Fruit fly (Drosophila melanogaster) whole organism, adult: ENCODE measurements around the gene tHMG1.

Experiments used
- CG1620 ChIP-seq: fragments of 200-800 bp; sonication (Bioruptor generic); optimal IDR thresholded peaks from 2 replicates; lab custom pipeline; 2016; ENCODE audit warnings: missing biosample characterization, missing genetic modification characterization
- CG33017 ChIP-seq: fragments of 200-800 bp; sonication (Bioruptor generic); optimal IDR thresholded peaks from 2 replicates; lab custom pipeline; 2018; ENCODE audit warnings: missing biosample characterization, mild to moderate bottlenecking, missing genetic modification characterization, moderate library complexity
- Mnt ChIP-seq: fragments of 200-800 bp; sonication (Bioruptor generic); optimal IDR thresholded peaks from 2 replicates; lab custom pipeline; 2016; ENCODE audit warnings: missing biosample characterization, mild to moderate bottlenecking, missing genetic modification characterization

DNA sequence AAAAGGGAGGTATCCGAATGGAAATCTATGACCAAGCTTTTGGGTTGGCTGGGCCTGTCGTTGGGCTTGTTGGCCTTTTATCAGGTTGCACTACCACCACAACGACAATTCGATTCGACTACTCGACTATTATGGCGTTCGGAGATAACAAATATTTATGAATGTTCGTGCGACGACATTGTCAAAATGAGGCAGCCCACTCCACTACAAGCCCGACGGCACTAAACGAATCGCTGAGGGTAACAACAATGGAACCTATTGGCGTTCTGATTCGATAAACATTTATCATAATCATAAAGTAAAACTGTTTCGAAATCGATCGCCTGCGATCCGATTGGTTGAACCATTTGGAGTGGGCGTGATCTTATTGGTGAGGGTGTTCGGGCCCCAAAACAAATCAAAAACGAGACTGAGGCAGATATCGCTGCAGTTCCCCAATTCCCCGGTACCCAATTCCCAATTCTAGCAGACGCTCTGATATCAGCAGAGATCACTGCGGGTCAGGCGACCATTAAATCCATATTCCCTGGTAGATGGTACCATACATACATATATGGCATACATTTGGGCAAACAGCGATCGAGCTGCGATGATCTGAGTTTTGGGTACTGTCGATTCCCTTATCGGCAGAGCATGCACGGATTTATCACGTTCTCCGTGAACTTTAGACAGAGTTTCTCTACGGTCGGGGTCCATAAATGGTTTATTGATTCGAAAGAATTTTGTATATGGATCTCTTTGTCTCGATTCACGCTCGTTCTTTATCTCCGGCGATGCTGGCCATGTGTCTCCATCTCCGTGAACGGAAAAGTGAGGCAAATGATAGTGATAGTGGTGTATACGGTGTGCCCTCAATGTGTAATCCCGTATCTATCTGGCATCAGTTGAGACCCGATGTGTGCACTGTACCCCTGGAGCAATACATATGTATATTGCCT, 37.0 kb upstream of the tHMG1 start:
- TF ChIP-seq Mnt (GFP tag; lab: Kevin White, UChicago) (no peak), CG1620 (GFP tag; lab: Kevin White, UChicago) (no peak), CG33017 (tag; lab: Kevin White, UChicago) (no peak)
